Worm (Caenorhabditis elegans) whole organism, late embryonic: Measurements from ENCODE around the gene mca-2.

Experiments
- F13H6.1 ChIP-seq: sonication (generic microtip); optimal IDR thresholded peaks from 2 replicates; lab custom pipeline; 2016; ENCODE audit warnings: missing genetic modification characterization, missing compliant biosample characterization
- ama-1 ChIP-seq: fragments of 150-350 bp; optimal IDR thresholded peaks from 2 replicates; lab custom pipeline; 2014
- ceh-14 ChIP-seq: sonication (generic microtip); optimal IDR thresholded peaks from 2 replicates; lab custom pipeline; 2016; ENCODE audit warnings: missing genotype, missing genetic modification characterization, missing compliant biosample characterization
- ceh-9 ChIP-seq: sonication (generic microtip); optimal IDR thresholded peaks from 2 replicates; lab custom pipeline; 2016; ENCODE audit warnings: mild to moderate bottlenecking, missing genetic modification characterization, inconsistent platforms, missing compliant biosample characterization
- dve-1 ChIP-seq: sonication (generic microtip); optimal IDR thresholded peaks from 2 replicates; lab custom pipeline; 2017; ENCODE audit warnings: antibody characterized with exemption, mild to moderate bottlenecking, missing genetic modification characterization, missing compliant biosample characterization
- hlh-30 ChIP-seq: sonication (generic microtip); optimal IDR thresholded peaks from 2 replicates; lab custom pipeline; 2017; ENCODE audit warnings: antibody characterized with exemption, missing genetic modification characterization, missing compliant biosample characterization; ENCODE audit not compliant: insufficient read depth
- lin-11 ChIP-seq: fragments of 200-800 bp; sonication (Bioruptor generic); optimal IDR thresholded peaks from 2 replicates; lab custom pipeline; 2018; ENCODE audit warnings: mild to moderate bottlenecking, missing genetic modification characterization, missing compliant biosample characterization
- nhr-11 ChIP-seq: fragments of 150-350 bp; optimal IDR thresholded peaks from 2 replicates; lab custom pipeline; 2014; ENCODE audit warnings: missing biosample characterization, missing genetic modification characterization
- pha-4 ChIP-seq: fragments of 150-350 bp; optimal IDR thresholded peaks from 2 replicates; lab custom pipeline; 2018; ENCODE audit warnings: missing biosample characterization, missing genetic modification reagents, missing genetic modification characterization
- pqm-1 ChIP-seq: sonication (generic microtip); optimal IDR thresholded peaks from 2 replicates; lab custom pipeline; 2016; ENCODE audit warnings: missing genetic modification characterization, missing compliant biosample characterization
- rnt-1 ChIP-seq: sonication (generic microtip); optimal IDR thresholded peaks from 2 replicates; lab custom pipeline; 2016; ENCODE audit warnings: missing genetic modification characterization, missing compliant biosample characterization
- sdc-2 ChIP-seq: sonication (generic microtip); optimal IDR thresholded peaks from 2 replicates; lab custom pipeline; 2016; ENCODE audit warnings: missing genotype, missing genetic modification characterization, missing compliant biosample characterization
- unc-42 ChIP-seq: sonication (generic microtip); optimal IDR thresholded peaks from 2 replicates; lab custom pipeline; 2016; ENCODE audit warnings: missing genotype, missing genetic modification characterization, missing compliant biosample characterization
- unc-86 ChIP-seq: sonication (generic microtip); optimal IDR thresholded peaks from 2 replicates; lab custom pipeline; 2016; ENCODE audit warnings: missing genetic modification characterization, missing compliant biosample characterization

DNA sequence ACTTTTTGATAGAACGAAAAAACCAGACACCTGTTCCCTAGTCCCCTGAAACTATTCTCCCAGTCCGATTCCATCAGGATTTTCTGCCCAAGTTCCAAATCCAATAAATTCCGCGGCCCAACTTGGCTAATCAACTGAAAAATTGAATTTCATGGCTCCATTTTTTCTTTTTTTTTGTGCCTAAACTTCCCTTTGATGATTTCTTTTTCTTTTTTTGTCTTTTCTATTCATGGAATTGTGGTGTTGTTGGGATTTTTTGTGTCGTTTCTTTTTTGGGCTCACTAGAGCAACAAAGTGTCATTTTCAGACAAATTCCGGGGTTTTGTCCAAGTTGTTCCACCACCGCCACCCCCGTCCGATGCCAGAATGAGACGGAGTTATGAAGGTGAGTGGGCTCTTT, 17.9 kb upstream of the mca-2 start, which contains the start of gene arrd-26:
- TF ChIP-seq nhr-11 (tag; lab: Kevin White, UChicago) (no peak), dve-1 (tag; lab: Kevin White, UChicago) (no peak), ama-1 (lab: Kevin White, UChicago) (no peak), sdc-2 (no peak), unc-42 (peak; percentile 15), rnt-1 (tag; lab: Kevin White, UChicago) (no peak), lin-11 (tag; lab: Kevin White, UChicago) (no peak), pqm-1 (no peak), ceh-9 (tag; lab: Kevin White, UChicago) (no peak), unc-86 (tag; lab: Kevin White, UChicago) (no peak), ceh-14 (no peak), F13H6.1 (tag; lab: Kevin White, UChicago) (no peak), hlh-30 (tag; lab: Kevin White, UChicago) (no peak), pha-4 (tag; lab: Kevin White, UChicago) (no peak)
